Worm (Caenorhabditis elegans) whole organism, L4 larva: Measurements from ENCODE around the gene cox-10.

ENCODE experiments used
- D1046.2 ChIP-seq: fragments of 200-800 bp; sonication (Bioruptor generic); IDR thresholded peaks from 2 replicates; pipeline ENCODE4 v1.3.6; 2022; ENCODE audit warnings: missing genetic modification characterization, missing compliant biosample characterization
- F10B5.3 ChIP-seq: sonication (generic microtip); optimal IDR thresholded peaks from 2 replicates; lab custom pipeline; 2016; ENCODE audit warnings: mild to moderate bottlenecking, missing genetic modification characterization, missing compliant biosample characterization
- F37D6.2 ChIP-seq: sonication (generic microtip); optimal IDR thresholded peaks from 2 replicates; lab custom pipeline; 2016; ENCODE audit warnings: mild to moderate bottlenecking, missing genetic modification characterization, missing compliant biosample characterization
- T20F7.1 ChIP-seq: fragments of 200-800 bp; sonication (Bioruptor generic); optimal IDR thresholded peaks from 2 replicates; lab custom pipeline; 2018; ENCODE audit warnings: mild to moderate bottlenecking, missing genetic modification characterization, missing compliant biosample characterization
- Y105C5A.15 ChIP-seq: fragments of 200-800 bp; sonication (Bioruptor generic); IDR thresholded peaks from 2 replicates; pipeline ENCODE4 v1.3.6; 2022; ENCODE audit warnings: missing genetic modification characterization, missing compliant biosample characterization
- Y48G9A.11 ChIP-seq: fragments of 200-800 bp; sonication (Bioruptor generic); IDR thresholded peaks from 2 replicates; pipeline ENCODE4 v1.3.6; 2022; ENCODE audit warnings: missing genetic modification reagents, missing genetic modification characterization, missing compliant biosample characterization
- Y75B8A.6 ChIP-seq: fragments of 200-800 bp; sonication (Bioruptor generic); IDR thresholded peaks from 2 replicates; pipeline ENCODE4 v1.3.6; 2022; ENCODE audit warnings: missing genetic modification reagents, missing genetic modification characterization, missing compliant biosample characterization
- ZK337.2 ChIP-seq: fragments of 200-800 bp; sonication (Bioruptor generic); IDR thresholded peaks from 2 replicates; pipeline ENCODE4 v1.3.6; 2022; ENCODE audit warnings: missing genetic modification reagents, missing genetic modification characterization, missing compliant biosample characterization
- ZK546.5 ChIP-seq, 2 experiments: sonication (generic microtip); optimal IDR thresholded peaks; 2 replicates each; lab custom pipeline; 2017; ENCODE audit warnings: missing biosample characterization in 2 of 2, missing genetic modification characterization in 2 of 2
- aha-1 ChIP-seq: fragments of 150-350 bp; peaks from one replicate; lab custom pipeline; 2014; ENCODE audit warnings: missing biosample characterization, missing genetic modification characterization
- arid-1 ChIP-seq: fragments of 200-800 bp; sonication (Bioruptor generic); conservative IDR thresholded peaks from 2 replicates; pipeline ENCODE4 v1.3.6; 2022; ENCODE audit warnings: missing genetic modification reagents, missing genetic modification characterization, missing compliant biosample characterization
- ceh-32 ChIP-seq: sonication (generic microtip); optimal IDR thresholded peaks from 2 replicates; lab custom pipeline; 2016; ENCODE audit warnings: mild to moderate bottlenecking, missing genetic modification characterization, missing compliant biosample characterization; ENCODE audit not compliant: poor library complexity
- ceh-44 ChIP-seq: fragments of 200-800 bp; sonication (Bioruptor generic); IDR thresholded peaks from 2 replicates; pipeline ENCODE4 v1.3.6; 2022; ENCODE audit warnings: missing genetic modification reagents, missing genetic modification characterization, missing compliant biosample characterization
- cey-2 ChIP-seq: sonication (generic microtip); optimal IDR thresholded peaks from 3 replicates; lab custom pipeline; 2017; ENCODE audit warnings: missing genetic modification characterization, mild to moderate bottlenecking, missing compliant biosample characterization, antibody characterized with exemption, borderline replicate concordance; ENCODE audit not compliant: insufficient read depth
- daf-12 ChIP-seq: fragments of 150-350 bp; optimal IDR thresholded peaks from 2 replicates; lab custom pipeline; 2014; ENCODE audit warnings: missing biosample characterization, missing genetic modification reagents, missing genetic modification characterization
- daf-19 ChIP-seq: fragments of 200-800 bp; sonication (Bioruptor generic); conservative IDR thresholded peaks from 2 replicates; pipeline ENCODE4 v1.3.6; 2022; ENCODE audit warnings: missing genetic modification characterization, missing compliant biosample characterization
- dmd-8 ChIP-seq: fragments of 200-800 bp; sonication (Bioruptor generic); IDR thresholded peaks from 2 replicates; pipeline ENCODE4 v1.3.6; 2022; ENCODE audit warnings: missing genetic modification characterization, missing compliant biosample characterization
- dmd-9 ChIP-seq: fragments of 200-800 bp; sonication (Bioruptor generic); IDR thresholded peaks from 2 replicates; pipeline ENCODE4 v1.3.6; 2022; ENCODE audit warnings: missing genetic modification reagents, missing genetic modification characterization, missing compliant biosample characterization
- duxl-1 ChIP-seq: sonication (generic microtip); optimal IDR thresholded peaks from 2 replicates; lab custom pipeline; 2016; ENCODE audit warnings: mild to moderate bottlenecking, missing genetic modification characterization, moderate library complexity, missing compliant biosample characterization; ENCODE audit not compliant: poor library complexity
- dve-1 ChIP-seq: sonication (generic microtip); optimal IDR thresholded peaks from 2 replicates; lab custom pipeline; 2017; ENCODE audit warnings: antibody characterized with exemption, mild to moderate bottlenecking, missing genetic modification characterization, missing compliant biosample characterization; ENCODE audit not compliant: insufficient read depth
- egl-27 ChIP-seq: sonication (generic microtip); optimal IDR thresholded peaks from 3 replicates; lab custom pipeline; 2017; ENCODE audit warnings: missing biosample characterization, missing genetic modification reagents, missing genetic modification characterization
- egl-43 ChIP-seq: fragments of 200-800 bp; sonication (Bioruptor generic); IDR thresholded peaks from 2 replicates; pipeline ENCODE4 v1.3.6; 2022; ENCODE audit warnings: missing genetic modification reagents, missing genetic modification characterization, missing compliant biosample characterization
- lin-1 ChIP-seq: fragments of 200-800 bp; sonication (Bioruptor generic); IDR thresholded peaks from 2 replicates; pipeline ENCODE4 v1.3.6; 2022; ENCODE audit warnings: missing genetic modification reagents, missing genetic modification characterization, missing compliant biosample characterization
- lin-13 ChIP-seq: fragments of 150-350 bp; optimal IDR thresholded peaks from 2 replicates; lab custom pipeline; 2014; ENCODE audit warnings: missing biosample characterization, missing genetic modification reagents, missing genetic modification characterization
- lin-15B ChIP-seq: fragments of 150-350 bp; sonication (generic microtip); optimal IDR thresholded peaks from 3 replicates; lab custom pipeline; 2014; ENCODE audit warnings: missing biosample characterization, missing genetic modification characterization
- lin-38 ChIP-seq: fragments of 200-800 bp; sonication (Bioruptor generic); IDR thresholded peaks from 2 replicates; pipeline ENCODE4 v1.3.6; 2022; ENCODE audit warnings: missing genetic modification reagents, missing genetic modification characterization, missing compliant biosample characterization
- lir-3 ChIP-seq: sonication (generic microtip); optimal IDR thresholded peaks from 2 replicates; lab custom pipeline; 2016; ENCODE audit warnings: mild to moderate bottlenecking, missing genetic modification characterization, missing compliant biosample characterization
- mdt-29 ChIP-seq: fragments of 200-800 bp; sonication (Bioruptor generic); IDR thresholded peaks from 2 replicates; pipeline ENCODE4 v1.3.6; 2022; ENCODE audit warnings: missing genetic modification reagents, missing genetic modification characterization, missing compliant biosample characterization
- mep-1 ChIP-seq: fragments of 150-350 bp; sonication (generic microtip); optimal IDR thresholded peaks from 3 replicates; lab custom pipeline; 2014; ENCODE audit warnings: missing biosample characterization, missing genetic modification characterization
- mes-2 ChIP-seq: sonication (generic microtip); optimal IDR thresholded peaks from 2 replicates; lab custom pipeline; 2016; ENCODE audit warnings: missing genotype, mild to moderate bottlenecking, missing genetic modification characterization, missing compliant biosample characterization; ENCODE audit not compliant: poor library complexity, severe bottlenecking
- mxl-3 ChIP-seq: fragments of 200-800 bp; sonication (Bioruptor generic); optimal IDR thresholded peaks from 2 replicates; lab custom pipeline; 2018; ENCODE audit warnings: mild to moderate bottlenecking, missing genetic modification characterization, missing compliant biosample characterization
- nhr-42 ChIP-seq: fragments of 200-800 bp; sonication (Bioruptor generic); IDR thresholded peaks from 2 replicates; pipeline ENCODE4 v1.3.6; 2022; ENCODE audit warnings: missing genetic modification characterization, missing compliant biosample characterization
- nhr-48 ChIP-seq: sonication (generic microtip); optimal IDR thresholded peaks from 2 replicates; lab custom pipeline; 2016; ENCODE audit warnings: mild to moderate bottlenecking, missing genetic modification characterization, missing compliant biosample characterization
- nhr-6 ChIP-seq: fragments of 150-350 bp; optimal IDR thresholded peaks from 2 replicates; lab custom pipeline; 2014; ENCODE audit warnings: missing biosample characterization, missing genetic modification characterization
- nhr-77 ChIP-seq: fragments of 150-350 bp; optimal IDR thresholded peaks from 2 replicates; lab custom pipeline; 2014; ENCODE audit warnings: missing biosample characterization, missing genetic modification characterization
- php-3 ChIP-seq: fragments of 200-800 bp; sonication (Bioruptor generic); IDR thresholded peaks from 2 replicates; pipeline ENCODE4 v1.3.6; 2022; ENCODE audit warnings: missing genetic modification reagents, missing genetic modification characterization, missing compliant biosample characterization
- pqm-1 ChIP-seq: sonication (generic microtip); optimal IDR thresholded peaks from 2 replicates; lab custom pipeline; 2017; ENCODE audit warnings: missing biosample characterization, missing genetic modification characterization
- saeg-2 ChIP-seq: fragments of 200-800 bp; sonication (Bioruptor generic); IDR thresholded peaks from 2 replicates; pipeline ENCODE4 v1.3.6; 2022; ENCODE audit warnings: missing genetic modification reagents, missing genetic modification characterization, missing compliant biosample characterization
- set-16 ChIP-seq: fragments of 200-800 bp; sonication (Bioruptor generic); IDR thresholded peaks from 2 replicates; pipeline ENCODE4 v1.3.6; 2022; ENCODE audit warnings: missing genetic modification reagents, missing genetic modification characterization, missing compliant biosample characterization
- skn-1 ChIP-seq: fragments of 150-350 bp; optimal IDR thresholded peaks from 2 replicates; lab custom pipeline; 2014; ENCODE audit warnings: missing biosample characterization, missing genetic modification characterization
- snpc-1.2 ChIP-seq: fragments of 200-800 bp; sonication (Bioruptor generic); IDR thresholded peaks from 2 replicates; pipeline ENCODE4 v1.3.6; 2022; ENCODE audit warnings: missing genetic modification reagents, missing genetic modification characterization, missing compliant biosample characterization
- spr-1 ChIP-seq: sonication (generic microtip); optimal IDR thresholded peaks from 2 replicates; lab custom pipeline; 2016; ENCODE audit warnings: mild to moderate bottlenecking, missing genetic modification characterization, missing compliant biosample characterization
- tra-1 ChIP-seq: fragments of 200-800 bp; sonication (Bioruptor generic); IDR thresholded peaks from 2 replicates; pipeline ENCODE4 v1.3.6; 2022; ENCODE audit warnings: missing genetic modification reagents, missing genetic modification characterization, missing compliant biosample characterization
- unc-39 ChIP-seq: sonication (generic microtip); optimal IDR thresholded peaks from 2 replicates; lab custom pipeline; 2017; ENCODE audit warnings: missing biosample characterization, missing genetic modification characterization
- zag-1 ChIP-seq: fragments of 150-350 bp; optimal IDR thresholded peaks from 2 replicates; lab custom pipeline; 2014; ENCODE audit warnings: missing biosample characterization, missing genetic modification characterization

The cox-10 gene

DNA sequence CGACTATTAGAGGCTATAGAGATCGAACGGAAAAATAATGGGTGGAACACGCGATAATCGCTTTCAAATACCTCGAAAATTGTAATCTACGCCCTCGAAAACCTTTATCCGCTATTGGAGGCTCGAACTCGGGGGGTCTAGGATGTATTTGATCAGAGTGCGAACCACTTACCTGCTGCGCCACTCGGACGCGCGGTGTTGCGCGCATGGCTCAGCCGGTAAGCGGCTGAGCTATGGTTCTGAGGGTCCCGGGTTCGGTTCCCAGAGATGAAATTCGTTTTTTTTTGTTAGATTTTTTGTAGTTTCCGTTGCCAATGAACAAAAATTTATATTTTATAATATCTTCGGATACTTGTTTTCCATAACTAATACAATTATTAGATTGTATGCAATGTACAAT lies 11.6 kb upstream of the cox-10 start:
- TF ChIP-seq snpc-1.2 (GFP tag; lab: Robert Waterston, UW) (no peak), dve-1 (tag; lab: Kevin White, UChicago) (no peak), mxl-3 (no peak), dmd-9 (GFP tag; lab: Robert Waterston, UW) (0 out of 2 replicates have a peak, but pooled peaks have one; percentile 53), duxl-1 (no peak), lin-13 (peak; percentile 13), mes-2 (tag; lab: Kevin White, UChicago) (peak; percentile 14), set-16 (GFP tag; lab: Robert Waterston, UW) (peak; percentile 46; the same call in 1 of the 2 replicates), D1046.2 (GFP tag; lab: Robert Waterston, UW) (0 out of 2 replicates have a peak, but pooled peaks have one; percentile 60), Y48G9A.11 (GFP tag; lab: Robert Waterston, UW) (peak; percentile 67; the same call in 1 of the 2 replicates), Y75B8A.6 (GFP tag; lab: Robert Waterston, UW) (no peak), tra-1 (peak; percentile 6; the same call in 1 of the 2 replicates), egl-43 (GFP tag; lab: Robert Waterston, UW) (0 out of 2 replicates have a peak, but pooled peaks have one; percentile 38), zag-1 (tag; lab: Kevin White, UChicago) (no peak), lin-38 (GFP tag; lab: Robert Waterston, UW) (peak; percentile 19; the same call in 1 of the 2 replicates), spr-1 (tag; lab: Kevin White, UChicago) (no peak), egl-27 (tag; lab: Kevin White, UChicago) (no peak), lin-15B (no peak), php-3 (no peak), ceh-44 (GFP tag; lab: Robert Waterston, UW) (no peak), nhr-6 (no peak)

DNA sequence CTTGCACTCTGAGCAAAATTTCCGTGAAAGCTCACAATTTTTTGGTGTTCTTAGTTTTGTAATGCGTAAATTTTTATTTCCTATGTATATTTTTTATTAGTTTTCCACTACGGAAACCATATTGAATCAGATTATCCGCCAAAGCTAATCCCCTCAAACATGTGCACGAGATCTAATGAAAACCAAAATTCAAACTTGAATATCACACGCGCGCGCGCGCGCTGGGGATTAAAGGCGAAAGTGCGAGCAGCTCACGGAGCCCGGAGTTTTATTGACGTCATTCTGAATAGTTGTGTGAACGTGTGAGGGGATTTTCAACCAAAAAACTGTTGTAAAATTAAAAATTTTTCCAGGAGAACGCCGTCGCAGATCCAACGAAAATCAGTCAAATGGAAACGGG lies 10.9 kb upstream of the cox-10 start:
- TF ChIP-seq set-16 (GFP tag; lab: Robert Waterston, UW) = peak; percentile 44; the same call in 1 of the 2 replicates
- no peak for TF ChIP-seq daf-19 (GFP tag; lab: Robert Waterston, UW)
- TF ChIP-seq, all 104 proteins: peak for 1

ce11 chrII:12669342-12669741 lies 10.4 kb upstream of the cox-10 start:
- TF ChIP-seq lir-3 (tag; lab: Kevin White, UChicago) (no peak), nhr-48 (tag; lab: Kevin White, UChicago) (no peak), nhr-42 (GFP tag; lab: Robert Waterston, UW) (no peak), lin-13 (no peak), mdt-29 (no peak), dve-1 (tag; lab: Kevin White, UChicago) (no peak), mep-1 (tag; lab: Kevin White, UChicago) (no peak), ZK546.5 (tag; optimal IDR thresholded peaks at IDR 0.05; lab: Kevin White, UChicago) (no peak), Y105C5A.15 (GFP tag; lab: Robert Waterston, UW) (no peak), lin-15B (no peak), dmd-8 (GFP tag; lab: Robert Waterston, UW) (no peak), lin-1 (GFP tag; lab: Robert Waterston, UW) (no peak), ZK337.2 (GFP tag; lab: Robert Waterston, UW) (no peak), saeg-2 (GFP tag; lab: Robert Waterston, UW) (no peak), daf-12 (tag; lab: Kevin White, UChicago) (no peak), skn-1 (tag; lab: Kevin White, UChicago) (no peak)
- TF ChIP-seq, all 104 proteins: peak for 0

- TF ChIP-seq ZK546.5 (tag; optimal IDR thresholded peaks at IDR 0.05; lab: Kevin White, UChicago) = no peak
- TF ChIP-seq unc-39 (tag; lab: Kevin White, UChicago) = no peak
- TF ChIP-seq nhr-6 = no peak
- no peak for TF ChIP-seq arid-1 (GFP tag; lab: Robert Waterston, UW)
- TF ChIP-seq F37D6.2 (tag; lab: Kevin White, UChicago) = no peak
- TF ChIP-seq nhr-77 (tag; lab: Kevin White, UChicago) = no peak
- no peak for TF ChIP-seq ZK337.2 (GFP tag; lab: Robert Waterston, UW)
- TF ChIP-seq tra-1 = no peak
- no peak for TF ChIP-seq lin-1 (GFP tag; lab: Robert Waterston, UW)
- no peak for TF ChIP-seq pqm-1 (tag; lab: Kevin White, UChicago)
- no peak for TF ChIP-seq ceh-32
- TF ChIP-seq aha-1 (tag; lab: Kevin White, UChicago) = peak; percentile 85
- no peak for TF ChIP-seq spr-1 (tag; lab: Kevin White, UChicago)
- no peak for TF ChIP-seq F10B5.3 (tag; lab: Kevin White, UChicago)
- no peak for TF ChIP-seq cey-2 (tag; lab: Kevin White, UChicago)
- TF ChIP-seq T20F7.1 (GFP tag; lab: Kevin White, UChicago) = no peak
Measured at ce11 chrII:12669882-12670281, 9.9 kb upstream of the cox-10 start.
